Worm (Caenorhabditis elegans) whole organism, L4/young adult: ENCODE measurements around the gene F08G12.11.

ENCODE experiments used
- W03F9.2 ChIP-seq: fragments of 150-350 bp; optimal IDR thresholded peaks from 2 replicates; lab custom pipeline; 2014; ENCODE audit warnings: missing biosample characterization, missing genetic modification characterization
- dao-5 ChIP-seq: sonication (generic microtip); optimal IDR thresholded peaks from 2 replicates; lab custom pipeline; 2016; ENCODE audit warnings: missing genotype, missing genetic modification characterization, moderate library complexity, missing compliant biosample characterization
- him-1 ChIP-seq: sonication (generic microtip); optimal IDR thresholded peaks from 2 replicates; lab custom pipeline; 2016; ENCODE audit warnings: missing genotype, missing genetic modification reagents, missing genetic modification characterization, missing compliant biosample characterization

Gene F08G12.11

ce11 chrX:11326827-11327226, 11.5 kb upstream of the F08G12.11 start, which contains the start of gene ZK455.5:
Gene ZK455.5 (minus strand): TSS chrX:11326927.
- no peak for TF ChIP-seq dao-5 (tag; lab: Kevin White, UChicago)
- no peak for TF ChIP-seq him-1 (tag; lab: Kevin White, UChicago)
- TF ChIP-seq W03F9.2: no peak

- TF ChIP-seq dao-5 (tag; lab: Kevin White, UChicago) (no peak), W03F9.2 (no peak), him-1 (tag; lab: Kevin White, UChicago) (no peak)
These were observed 8.9 kb upstream of the F08G12.11 start, which contains the start of gene asm-2 for ce11 chrX:11324240-11324639. Gene asm-2 (minus strand): TSS chrX:11324251.

ce11 chrX:11323225-11323624, 7.9 kb upstream of the F08G12.11 start:
- no peak for TF ChIP-seq dao-5 (tag; lab: Kevin White, UChicago)
- no peak for TF ChIP-seq W03F9.2
- TF ChIP-seq him-1 (tag; lab: Kevin White, UChicago): no peak

- TF ChIP-seq dao-5 (tag; lab: Kevin White, UChicago): no peak
- TF ChIP-seq W03F9.2: no peak
- TF ChIP-seq him-1 (tag; lab: Kevin White, UChicago): no peak
These were observed 2.6 kb upstream of the F08G12.11 start, which contains the start of gene hizr-1 for ce11 chrX:11317939-11318338. Gene hizr-1 (plus strand): TSS chrX:11318278.

ce11 chrX:11316750-11317149, 1.4 kb upstream of the F08G12.11 start, which contains the start of gene nlp-57:
Gene nlp-57 (plus strand): TSS chrX:11317050.
- no peak for TF ChIP-seq him-1 (tag; lab: Kevin White, UChicago)
- no peak for TF ChIP-seq dao-5 (tag; lab: Kevin White, UChicago)
- no peak for TF ChIP-seq W03F9.2

ce11 chrX:11310285-11310838, 5.0 kb downstream of the F08G12.11 start, which contains the start of gene F08G12.5:
Gene F08G12.5 (minus strand): TSS chrX:11310285.
- TF ChIP-seq W03F9.2 (no peak), dao-5 (tag; lab: Kevin White, UChicago) (no peak), him-1 (tag; lab: Kevin White, UChicago) (no peak)

ce11 chrX:11307056-11307455, 8.3 kb downstream of the F08G12.11 start, which contains the start of gene vhl-1:
Gene vhl-1 (plus strand): TSS chrX:11307356.
- TF ChIP-seq him-1 (tag; lab: Kevin White, UChicago) (no peak), W03F9.2 (no peak), dao-5 (tag; lab: Kevin White, UChicago) (no peak)

- TF ChIP-seq W03F9.2 (no peak), him-1 (tag; lab: Kevin White, UChicago) (no peak), dao-5 (tag; lab: Kevin White, UChicago) (no peak)
These were observed 9.6 kb downstream of the F08G12.11 start, which contains the start of gene F08G12.1 for ce11 chrX:11305773-11306172. Gene F08G12.1 (minus strand): TSS chrX:11305873.

ce11 chrX:11299642-11300307, 15.6 kb downstream of the F08G12.11 start, which contains the start of the genes snrp-40.1 and F08G12.3:
Gene snrp-40.1 (minus strand): TSS chrX:11299784.
Gene F08G12.3 (plus strand): TSS chrX:11300257.
- TF ChIP-seq W03F9.2 (no peak), him-1 (tag; lab: Kevin White, UChicago) (peak; percentile 37), dao-5 (tag; lab: Kevin White, UChicago) (no peak)

- no peak for TF ChIP-seq him-1 (tag; lab: Kevin White, UChicago)
- no peak for TF ChIP-seq dao-5 (tag; lab: Kevin White, UChicago)
- TF ChIP-seq W03F9.2: no peak
These were observed 18.5 kb downstream of the F08G12.11 start, which contains the start of gene inx-2 for ce11 chrX:11296683-11297365. Gene inx-2 (minus strand): TSS chrX:11296733.

ce11 chrX:11290528-11290927, 24.8 kb downstream of the F08G12.11 start:
- no peak for TF ChIP-seq dao-5 (tag; lab: Kevin White, UChicago)
- no peak for TF ChIP-seq W03F9.2
- no peak for TF ChIP-seq him-1 (tag; lab: Kevin White, UChicago)

- no peak for TF ChIP-seq dao-5 (tag; lab: Kevin White, UChicago)
- TF ChIP-seq him-1 (tag; lab: Kevin White, UChicago): no peak
- no peak for TF ChIP-seq W03F9.2
These were observed 25.4 kb downstream of the F08G12.11 start for ce11 chrX:11289925-11290324.

- TF ChIP-seq dao-5 (tag; lab: Kevin White, UChicago): no peak
- no peak for TF ChIP-seq him-1 (tag; lab: Kevin White, UChicago)
- no peak for TF ChIP-seq W03F9.2
These were observed 27.8 kb downstream of the F08G12.11 start, which contains the start of gene F38B2.4 for ce11 chrX:11287617-11288016. Gene F38B2.4 (minus strand): TSS chrX:11287717.
